Fruit fly (Drosophila melanogaster) S2 (cell line): Measurements from ENCODE around the gene CG33303.

Experiments
- CG8478 ChIP-seq: fragments of >200 bp; optimal IDR thresholded peaks from 2 replicates; lab custom pipeline; 2018
- CTCF ChIP-seq, 2 experiments: fragments of >200 bp; optimal IDR thresholded peaks; 2 replicates each; lab custom pipeline; 2018

CG33303 gene

dm6 chr2L:10393467-10393866 lies 17.9 kb upstream of the CG33303 start:
- TF ChIP-seq CG8478 (lab: Kevin White, UChicago): no peak
- no peak for TF ChIP-seq CTCF (optimal IDR thresholded peaks at IDR 0.05; lab: Kevin White, UChicago)

- TF ChIP-seq CTCF (optimal IDR thresholded peaks at IDR 0.05; lab: Kevin White, UChicago): peak in 1 of 2 experiments; percentile 51
- TF ChIP-seq CG8478 (lab: Kevin White, UChicago): no peak
Measured at dm6 chr2L:10387869-10388726, 12.5 kb upstream of the CG33303 start, which contains the start of gene da. Gene da, plus strand, starts transcription at chr2L:10388105.

- no peak for TF ChIP-seq CG8478 (lab: Kevin White, UChicago)
- no peak for TF ChIP-seq CTCF (optimal IDR thresholded peaks at IDR 0.05; lab: Kevin White, UChicago)
Measured at dm6 chr2L:10386824-10387223, 11.3 kb upstream of the CG33303 start.

- TF ChIP-seq CG8478 (lab: Kevin White, UChicago): no peak
- TF ChIP-seq CTCF (optimal IDR thresholded peaks at IDR 0.05; lab: Kevin White, UChicago): no peak
Measured at dm6 chr2L:10386208-10386805, 10.8 kb upstream of the CG33303 start, which contains the start of the genes Cdk1 and mRpS7. Gene Cdk1, minus strand, starts transcription at chr2L:10386262. Gene mRpS7, plus strand, starts transcription at chr2L:10386662.

dm6 chr2L:10381890-10382450 lies 6.4 kb upstream of the CG33303 start, which contains the start of gene CG5096:
Gene CG5096, plus strand, starts transcription at chr2L:10382263.
- TF ChIP-seq CG8478 (lab: Kevin White, UChicago) (no peak), CTCF (optimal IDR thresholded peaks at IDR 0.05; lab: Kevin White, UChicago) (no peak)

dm6 chr2L:10379865-10380264 lies 4.3 kb upstream of the CG33303 start, which contains the start of gene gny:
Gene gny, plus strand, starts transcription at chr2L:10380103.
- TF ChIP-seq CG8478 (lab: Kevin White, UChicago) (no peak), CTCF (optimal IDR thresholded peaks at IDR 0.05; lab: Kevin White, UChicago) (peak; percentile 12 to 32)

- TF ChIP-seq CTCF (optimal IDR thresholded peaks at IDR 0.05; lab: Kevin White, UChicago): no peak
Measured at dm6 chr2L:10378631-10379030, 3.1 kb upstream of the CG33303 start.

DNA sequence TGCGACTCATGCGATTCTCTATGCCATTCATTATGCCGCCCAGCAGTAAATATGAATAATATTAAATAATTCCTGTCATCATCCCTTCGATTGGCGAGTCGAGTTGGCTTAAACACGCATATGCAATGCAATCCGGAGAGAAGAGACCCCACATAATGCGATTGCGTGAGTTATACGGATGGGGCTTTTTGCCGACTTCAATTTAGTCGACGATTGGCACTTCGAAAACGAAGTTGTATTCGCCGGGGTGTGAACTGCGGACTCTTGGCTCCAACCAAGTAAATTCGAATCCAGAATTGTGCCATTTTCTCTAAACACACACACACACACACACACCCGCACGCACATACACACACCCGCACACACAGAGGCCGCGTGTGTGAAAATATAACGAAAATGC lies 719 bp upstream of the CG33303 start:
- no peak for TF ChIP-seq CG8478 (lab: Kevin White, UChicago)
- no peak for TF ChIP-seq CTCF (optimal IDR thresholded peaks at IDR 0.05; lab: Kevin White, UChicago)

DNA sequence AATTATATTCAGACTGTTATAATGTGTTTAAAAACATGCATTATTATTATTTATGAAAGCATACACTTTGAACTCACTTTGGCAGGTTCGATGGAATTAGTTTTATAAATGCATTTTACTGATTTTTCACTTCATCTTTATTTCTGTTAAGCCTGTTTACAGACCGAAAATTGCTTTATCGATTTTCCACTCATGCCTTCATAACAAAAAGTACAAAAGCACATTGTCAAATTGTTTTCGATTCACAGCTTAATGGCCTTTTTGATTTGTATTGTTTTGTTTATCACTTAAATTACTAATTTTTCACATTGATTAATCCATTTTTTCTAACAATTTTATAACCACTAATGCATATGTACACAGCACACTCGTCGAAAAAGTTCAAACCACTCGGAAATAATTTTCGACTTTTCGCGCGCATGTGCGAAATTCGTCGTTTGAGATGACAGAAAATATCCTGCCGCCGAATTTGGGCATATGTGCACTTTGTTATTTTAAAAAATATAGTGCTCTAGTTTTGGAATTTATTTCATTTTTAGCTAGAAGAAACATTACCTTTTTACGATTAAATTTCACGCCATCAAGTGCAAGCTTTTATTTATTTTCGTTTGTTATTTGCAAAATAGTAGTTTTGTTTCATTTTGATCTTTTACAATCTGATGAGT lies 1.8 kb downstream of the CG33303 start, which contains the start of gene rho-5:
Gene rho-5, minus strand, starts transcription at position 296 of the 665 bp plus-strand sequence.
- no peak for TF ChIP-seq CG8478 (lab: Kevin White, UChicago)
- no peak for TF ChIP-seq CTCF (optimal IDR thresholded peaks at IDR 0.05; lab: Kevin White, UChicago)

DNA sequence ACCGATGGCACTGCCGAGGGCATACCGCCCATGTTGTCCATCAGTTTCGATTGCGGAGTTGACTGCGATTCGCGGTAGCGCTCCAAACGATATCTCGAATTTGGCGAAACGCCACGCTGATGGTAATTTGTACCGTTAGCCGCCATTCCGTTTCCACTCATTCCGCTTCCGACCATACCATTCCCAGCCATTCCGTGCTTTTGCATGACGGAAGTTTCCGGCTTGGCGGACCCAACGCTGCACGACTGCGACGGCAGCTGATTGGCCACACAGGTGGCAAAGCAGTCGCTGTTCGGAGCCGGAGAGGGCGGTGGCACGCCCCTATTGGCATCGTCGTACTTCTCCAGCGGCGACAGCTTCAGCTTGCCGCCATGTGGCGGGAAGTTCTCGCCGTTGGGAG lies 3.3 kb downstream of the CG33303 start:
- no peak for TF ChIP-seq CG8478 (lab: Kevin White, UChicago)
- no peak for TF ChIP-seq CTCF (optimal IDR thresholded peaks at IDR 0.05; lab: Kevin White, UChicago)

dm6 chr2L:10366525-10366924 lies 9.0 kb downstream of the CG33303 start, which contains the start of gene CG5056:
Gene CG5056, plus strand, starts transcription at chr2L:10366692.
- TF ChIP-seq CTCF (optimal IDR thresholded peaks at IDR 0.05; lab: Kevin White, UChicago) (no peak), CG8478 (lab: Kevin White, UChicago) (no peak)

DNA sequence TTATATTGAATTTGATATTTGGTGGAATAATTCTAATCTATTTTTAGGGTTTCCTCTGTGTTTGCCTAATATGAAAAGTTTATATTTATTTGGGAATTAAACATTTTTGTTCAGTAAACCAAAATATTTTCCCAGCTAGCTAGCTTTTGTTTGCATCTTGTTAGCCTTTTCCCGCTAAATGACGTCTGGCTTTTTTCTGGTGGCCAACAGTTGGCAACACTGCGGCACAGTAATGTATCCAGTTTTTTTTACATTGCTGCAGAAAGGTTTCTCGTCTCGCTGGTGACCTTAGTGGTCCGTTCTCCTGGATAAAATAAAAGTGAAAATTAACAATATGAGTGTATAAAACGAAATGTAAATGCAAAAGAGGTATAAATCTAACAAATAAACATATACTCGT lies 11.3 kb downstream of the CG33303 start, which contains the start of gene lft:
Gene lft, plus strand, starts transcription at position 243 of the 400 bp plus-strand sequence.
- TF ChIP-seq CTCF (optimal IDR thresholded peaks at IDR 0.05; lab: Kevin White, UChicago) (no peak), CG8478 (lab: Kevin White, UChicago) (no peak)

DNA sequence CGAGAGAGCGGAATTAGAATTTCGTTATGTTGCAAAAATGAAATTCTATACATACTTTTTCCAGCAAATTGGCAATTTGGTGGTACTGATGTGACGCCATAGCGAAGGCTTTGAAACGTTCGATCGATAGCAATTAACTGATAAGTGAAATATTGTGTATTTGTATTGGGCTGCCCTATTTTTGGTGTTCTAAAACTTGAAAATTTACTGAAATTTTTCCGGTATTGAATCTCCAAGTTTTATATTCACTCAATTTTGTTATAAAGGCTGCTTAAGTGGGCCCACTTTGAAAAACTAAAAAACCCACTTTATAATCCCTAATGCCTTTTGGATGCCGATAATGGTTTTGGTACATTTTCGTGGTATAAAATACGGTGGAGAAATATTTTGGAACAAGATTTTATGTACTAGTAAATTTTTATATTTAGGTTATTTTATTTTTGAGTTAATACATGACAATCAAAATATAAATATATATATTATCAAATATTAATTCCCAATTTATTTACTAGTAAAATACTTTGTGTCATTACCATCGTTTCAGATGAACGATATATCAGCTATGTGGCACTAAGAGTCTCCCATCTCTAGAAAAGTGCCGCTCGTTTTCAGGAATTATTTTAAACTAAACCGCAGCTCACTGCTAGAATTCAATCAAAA lies 13.0 kb downstream of the CG33303 start, which contains the start of the genes Cand1 and pim:
Gene Cand1, minus strand, starts transcription at position 300 of the 660 bp plus-strand sequence.
Gene pim, plus strand, starts transcription at position 582 of the 660 bp plus-strand sequence.
- TF ChIP-seq CTCF (optimal IDR thresholded peaks at IDR 0.05; lab: Kevin White, UChicago): no peak
- TF ChIP-seq CG8478 (lab: Kevin White, UChicago): no peak
